Fruit fly (Drosophila melanogaster) whole organism, embryonic: Measurements from ENCODE around the gene Atg12.
A peak's percentile ranks its signal among the peaks of the same experiment; 100 is the strongest.

Experiments
- B-H2 ChIP-seq: fragments of 200-800 bp; sonication (Bioruptor generic); optimal IDR thresholded peaks from 2 replicates; lab custom pipeline; 2018; ENCODE audit warnings: missing biosample characterization, mild to moderate bottlenecking, missing genetic modification characterization
- C15 ChIP-seq: fragments of 200-800 bp; sonication (Bioruptor generic); IDR thresholded peaks from 3 replicates; pipeline ENCODE4 v1.3.6; 2022; ENCODE audit warnings: missing biosample characterization, missing genetic modification characterization
- CG12659 ChIP-seq: fragments of 200-800 bp; sonication (Bioruptor generic); optimal IDR thresholded peaks from 3 replicates; lab custom pipeline; 2017; ENCODE audit warnings: mild to moderate bottlenecking, missing biosample characterization, missing genetic modification reagents, missing genetic modification characterization
- CG14014 ChIP-seq: fragments of 200-800 bp; sonication (Bioruptor generic); IDR thresholded peaks from 2 replicates; pipeline ENCODE4 v1.3.6; 2022; ENCODE audit warnings: missing biosample characterization, missing genetic modification characterization
- CG14441 ChIP-seq: fragments of 200-800 bp; sonication (Bioruptor generic); IDR thresholded peaks from 2 replicates; pipeline ENCODE4 v1.3.6; 2022; ENCODE audit warnings: missing biosample characterization, missing genetic modification characterization
- CG15011 ChIP-seq: fragments of 200-800 bp; sonication (Bioruptor generic); optimal IDR thresholded peaks from 3 replicates; lab custom pipeline; 2018; ENCODE audit warnings: missing biosample characterization, mild to moderate bottlenecking, missing genetic modification characterization
- CG15514 ChIP-seq: fragments of 200-800 bp; sonication (Bioruptor generic); optimal IDR thresholded peaks from 3 replicates; lab custom pipeline; 2017; ENCODE audit warnings: missing biosample characterization, missing genetic modification characterization, mild to moderate bottlenecking, moderate library complexity, missing genetic modification reagents
- CG15696 ChIP-seq: fragments of 200-800 bp; sonication (Bioruptor generic); optimal IDR thresholded peaks from 2 replicates; lab custom pipeline; 2019; ENCODE audit warnings: missing biosample characterization, mild to moderate bottlenecking, missing genetic modification characterization, moderate library complexity
- CG1603 ChIP-seq: fragments of 200-800 bp; sonication (Bioruptor generic); optimal IDR thresholded peaks from 2 replicates; lab custom pipeline; 2019; ENCODE audit warnings: missing biosample characterization, mild to moderate bottlenecking, missing genetic modification characterization, moderate library complexity
- CG18476 ChIP-seq: fragments of 200-800 bp; sonication (Bioruptor generic); optimal IDR thresholded peaks from 2 replicates; lab custom pipeline; 2016; ENCODE audit warnings: missing biosample characterization, mild to moderate bottlenecking, missing genetic modification characterization
- CG32772 ChIP-seq: fragments of 200-800 bp; sonication (Bioruptor generic); IDR thresholded peaks from 2 replicates; pipeline ENCODE4 v1.3.6; 2022; ENCODE audit warnings: missing biosample characterization, missing genetic modification characterization
- CG3281 ChIP-seq: fragments of 200-800 bp; sonication (Bioruptor generic); optimal IDR thresholded peaks from 3 replicates; lab custom pipeline; 2017; ENCODE audit warnings: missing biosample characterization, mild to moderate bottlenecking, missing genetic modification characterization
- CG34422 ChIP-seq: fragments of 200-800 bp; sonication (Bioruptor generic); IDR thresholded peaks from 3 replicates; pipeline ENCODE4 v1.3.6; 2022; ENCODE audit warnings: missing biosample characterization, missing genetic modification characterization
- CG3726 ChIP-seq: fragments of 200-800 bp; sonication (Bioruptor generic); IDR thresholded peaks from 3 replicates; pipeline ENCODE4, ENCODE4 v1.3.6; 2022; ENCODE audit warnings: missing biosample characterization, missing genetic modification characterization
- CG8944 ChIP-seq: fragments of 200-800 bp; sonication (Bioruptor generic); optimal IDR thresholded peaks from 3 replicates; lab custom pipeline; 2016; ENCODE audit warnings: missing biosample characterization, missing genetic modification characterization
- Chrac-16 ChIP-seq: fragments of 200-800 bp; sonication (Bioruptor generic); optimal IDR thresholded peaks from 3 replicates; lab custom pipeline; 2016; ENCODE audit warnings: missing biosample characterization, missing genetic modification characterization
- CoRest ChIP-seq: fragments of 200-800 bp; sonication (Bioruptor generic); optimal IDR thresholded peaks from 3 replicates; lab custom pipeline; 2018; ENCODE audit warnings: missing biosample characterization, mild to moderate bottlenecking, missing genetic modification characterization, moderate library complexity
- D ChIP-seq, 2 experiments: fragments of 200-800 bp in 1 of 2; fragments of >200 bp in 1 of 2; sonication (Bioruptor generic) in 1 of 2; optimal IDR thresholded peaks; 2 replicates in 1 of 2; 3 replicates in 1 of 2; lab custom pipeline; 2017; ENCODE audit warnings: mild to moderate bottlenecking in 1 of 2, missing biosample characterization in 1 of 2, missing genetic modification characterization in 1 of 2, missing genetic modification reagents in 1 of 2
- D19A ChIP-seq: fragments of 200-800 bp; optimal IDR thresholded peaks from 3 replicates; lab custom pipeline; 2019; ENCODE audit warnings: missing biosample characterization, mild to moderate bottlenecking, missing genetic modification characterization, moderate library complexity
- Dad ChIP-seq: fragments of 200-800 bp; sonication (Bioruptor generic); optimal IDR thresholded peaks from 3 replicates; lab custom pipeline; 2016; ENCODE audit warnings: missing biosample characterization, missing genetic modification characterization
- Doc2 ChIP-seq: fragments of 200-800 bp; sonication (Bioruptor generic); IDR thresholded peaks from 2 replicates; pipeline ENCODE4 v1.3.6; 2022; ENCODE audit warnings: missing biosample characterization, missing genetic modification characterization
- Eip74EF ChIP-seq, 2 experiments: fragments of 200-800 bp in 1 of 2; fragments of >200 bp in 1 of 2; sonication (Bioruptor generic) in 1 of 2; optimal IDR thresholded peaks; 2 replicates each; lab custom pipeline; 2017 to 2019; ENCODE audit warnings: missing biosample characterization in 2 of 2, missing genetic modification characterization in 2 of 2, mild to moderate bottlenecking in 1 of 2, moderate library complexity in 1 of 2
- Fer1 ChIP-seq: fragments of 200-800 bp; sonication (Bioruptor generic); optimal IDR thresholded peaks from 2 replicates; lab custom pipeline; 2017; ENCODE audit warnings: missing biosample characterization, mild to moderate bottlenecking, missing genetic modification characterization
- HHEX ChIP-seq: fragments of 200-800 bp; sonication (Bioruptor generic); optimal IDR thresholded peaks from 3 replicates; lab custom pipeline; 2017; ENCODE audit warnings: missing biosample characterization, mild to moderate bottlenecking, missing genetic modification characterization, missing genetic modification reagents
- Hand ChIP-seq: fragments of 200-800 bp; sonication (Bioruptor generic); optimal IDR thresholded peaks from 2 replicates; lab custom pipeline; 2017; ENCODE audit warnings: mild to moderate bottlenecking, missing biosample characterization, missing genetic modification reagents, missing genetic modification characterization
- Meics ChIP-seq: fragments of 200-800 bp; sonication (Bioruptor generic); optimal IDR thresholded peaks from 2 replicates; lab custom pipeline; 2017; ENCODE audit warnings: missing biosample characterization, mild to moderate bottlenecking, missing genetic modification characterization
- Myb ChIP-seq: fragments of 200-800 bp; sonication (Bioruptor generic); optimal IDR thresholded peaks from 2 replicates; lab custom pipeline; 2016; ENCODE audit warnings: missing biosample characterization, missing genetic modification characterization
- Rfx ChIP-seq: fragments of 200-800 bp; sonication (Bioruptor generic); IDR thresholded peaks from 2 replicates; pipeline ENCODE4 v1.3.6; 2022; ENCODE audit warnings: missing biosample characterization, missing genetic modification characterization
- Ssrp ChIP-seq: fragments of 200-800 bp; sonication (Bioruptor generic); optimal IDR thresholded peaks from 2 replicates; lab custom pipeline; 2018; ENCODE audit warnings: missing biosample characterization, mild to moderate bottlenecking, missing genetic modification characterization, moderate library complexity
- al ChIP-seq: fragments of 200-800 bp; sonication (Bioruptor generic); IDR thresholded peaks from 2 replicates; pipeline ENCODE4 v1.3.6; 2022; ENCODE audit warnings: missing biosample characterization, missing genetic modification characterization
- ap ChIP-seq: fragments of 200-800 bp; sonication (Bioruptor generic); IDR thresholded peaks from 2 replicates; pipeline ENCODE4 v1.3.6; 2022; ENCODE audit warnings: missing biosample characterization, missing genetic modification characterization
- ato ChIP-seq: fragments of 200-800 bp; sonication (Bioruptor generic); IDR thresholded peaks from 2 replicates; pipeline ENCODE4 v1.3.6; 2022; ENCODE audit warnings: missing biosample characterization, missing genetic modification characterization; ENCODE audit not compliant: partially characterized antibody
- chn ChIP-seq: fragments of 200-800 bp; sonication (Bioruptor generic); optimal IDR thresholded peaks from 2 replicates; lab custom pipeline; 2016; ENCODE audit warnings: missing biosample characterization, missing genetic modification characterization
- crc ChIP-seq: fragments of 200-800 bp; sonication (Bioruptor generic); optimal IDR thresholded peaks from 2 replicates; lab custom pipeline; 2016; ENCODE audit warnings: missing biosample characterization, missing genetic modification characterization
- emc ChIP-seq: fragments of 200-800 bp; sonication (Bioruptor generic); optimal IDR thresholded peaks from 2 replicates; lab custom pipeline; 2016; ENCODE audit warnings: missing biosample characterization, missing genetic modification characterization
- hb ChIP-seq: fragments of 200-800 bp; sonication (Bioruptor generic); IDR thresholded peaks from 3 replicates; pipeline ENCODE4 v1.3.6; 2022; ENCODE audit warnings: missing biosample characterization, missing genetic modification characterization; ENCODE audit not compliant: partially characterized antibody
- jumu ChIP-seq: fragments of 200-800 bp; sonication (Bioruptor generic); optimal IDR thresholded peaks from 3 replicates; lab custom pipeline; 2016; ENCODE audit warnings: missing biosample characterization, missing genetic modification characterization
- lmd ChIP-seq: fragments of 200-800 bp; sonication (Bioruptor generic); IDR thresholded peaks from 2 replicates; pipeline ENCODE4 v1.3.6; 2022; ENCODE audit warnings: missing biosample characterization, missing genetic modification characterization
- mam ChIP-seq: fragments of 200-800 bp; sonication (Bioruptor generic); optimal IDR thresholded peaks from 3 replicates; lab custom pipeline; 2016; ENCODE audit warnings: missing biosample characterization, missing genetic modification characterization
- nerfin-2 ChIP-seq: fragments of 200-800 bp; sonication (Bioruptor generic); IDR thresholded peaks from 2 replicates; pipeline ENCODE4 v1.3.6; 2022; ENCODE audit warnings: missing biosample characterization, missing genetic modification characterization; ENCODE audit not compliant: partially characterized antibody
- nmo ChIP-seq: fragments of 200-800 bp; sonication (Bioruptor generic); optimal IDR thresholded peaks from 2 replicates; lab custom pipeline; 2018; ENCODE audit warnings: missing biosample characterization, mild to moderate bottlenecking, missing genetic modification characterization, moderate library complexity
- nom ChIP-seq: fragments of 200-800 bp; sonication (Bioruptor generic); optimal IDR thresholded peaks from 2 replicates; lab custom pipeline; 2017; ENCODE audit warnings: missing biosample characterization, missing genetic modification characterization, mild to moderate bottlenecking, moderate library complexity, missing genetic modification reagents
- phol ChIP-seq: fragments of 200-800 bp; sonication (Bioruptor generic); optimal IDR thresholded peaks from 3 replicates; lab custom pipeline; 2018; ENCODE audit warnings: missing biosample characterization, mild to moderate bottlenecking, missing genetic modification characterization, moderate library complexity
- row ChIP-seq: fragments of 200-800 bp; sonication (Bioruptor generic); IDR thresholded peaks from 3 replicates; pipeline ENCODE4 v1.3.6; 2022; ENCODE audit warnings: missing biosample characterization, missing genetic modification characterization
- salm ChIP-seq: fragments of 200-800 bp; sonication (Bioruptor generic); optimal IDR thresholded peaks from 2 replicates; lab custom pipeline; 2018; ENCODE audit warnings: missing biosample characterization, mild to moderate bottlenecking, missing genetic modification characterization
- schlank ChIP-seq: fragments of 200-800 bp; sonication (Bioruptor generic); optimal IDR thresholded peaks from 2 replicates; lab custom pipeline; 2018; ENCODE audit warnings: missing biosample characterization, mild to moderate bottlenecking, missing genetic modification characterization
- sisA ChIP-seq: fragments of 200-800 bp; sonication (Bioruptor generic); IDR thresholded peaks from 2 replicates; pipeline ENCODE4 v1.3.6; 2022; ENCODE audit warnings: missing biosample characterization, missing genetic modification characterization
- tgo ChIP-seq: fragments of 200-800 bp; sonication (Bioruptor generic); IDR thresholded peaks from 3 replicates; pipeline ENCODE4 v1.3.6; 2022; ENCODE audit warnings: missing biosample characterization, missing genetic modification characterization
- vvl ChIP-seq: fragments of 200-800 bp; sonication (Bioruptor generic); IDR thresholded peaks from 2 replicates; pipeline ENCODE4 v1.3.6; 2022; ENCODE audit warnings: missing biosample characterization, missing genetic modification characterization

Gene Atg12

dm6 chr3L:12139232-12139698, 2.5 kb downstream of the Atg12 start (continued):
- TF ChIP-seq Meics: peak; percentile 52
- TF ChIP-seq Dad: peak; percentile 5
- peak; percentile 68 for TF ChIP-seq CoRest (tag; lab: Kevin White, UChicago)
- TF ChIP-seq vvl (GFP tag; lab: Robert Waterston, UW): peak; percentile 41; the same call in 1 of the 2 replicates
- no peak for TF ChIP-seq D (optimal IDR thresholded peaks at IDR 0.05; lab: Kevin White, UChicago)
- TF ChIP-seq D (GFP tag; optimal IDR thresholded peaks at IDR 0.05; lab: Kevin White, UChicago): peak; percentile 35
- TF ChIP-seq CG8944 (GFP tag; lab: Kevin White, UChicago): peak; percentile 41
- peak in 1 of 2 experiments; percentile 5 for TF ChIP-seq Eip74EF (GFP tag; optimal IDR thresholded peaks at IDR 0.05; lab: Kevin White, UChicago)
- 0 out of 2 replicates have a peak, but pooled peaks have one; percentile 4 for TF ChIP-seq ap (GFP tag; lab: Robert Waterston, UW)
- no peak for TF ChIP-seq CG1603
- TF ChIP-seq D19A (tag; lab: Kevin White, UChicago): peak; percentile 17
- no peak for TF ChIP-seq CG32772 (GFP tag; lab: Robert Waterston, UW)
- peak; percentile 61 for TF ChIP-seq mam (GFP tag; lab: Kevin White, UChicago)
- no peak for TF ChIP-seq hb (GFP tag; lab: Robert Waterston, UW)
- TF ChIP-seq CG15011 (GFP tag; lab: Kevin White, UChicago): no peak
- TF ChIP-seq Rfx: peak; percentile 55
- no peak for TF ChIP-seq emc
- TF ChIP-seq CG12659 (GFP tag; lab: Kevin White, UChicago): peak; percentile 38
- no peak for TF ChIP-seq B-H2
- no peak for TF ChIP-seq nerfin-2 (GFP tag; lab: Robert Waterston, UW)
- TF ChIP-seq Fer1: peak; percentile 57
- TF ChIP-seq CG14014 (GFP tag; lab: Robert Waterston, UW): peak; percentile 45; the same call in 1 of the 2 replicates
- TF ChIP-seq Chrac-16 (GFP tag; lab: Kevin White, UChicago): peak; percentile 27
- peak; percentile 47 for TF ChIP-seq CG3281 (GFP tag; lab: Kevin White, UChicago)
- peak; percentile 31 for TF ChIP-seq jumu (GFP tag; lab: Kevin White, UChicago)
- no peak for TF ChIP-seq ato
- peak; percentile 46 for TF ChIP-seq HHEX (GFP tag; lab: Kevin White, UChicago)
- peak; percentile 56 for TF ChIP-seq crc
- TF ChIP-seq lmd (GFP tag; lab: Robert Waterston, UW): peak; percentile 45; the same call in 1 of the 2 replicates
- peak; percentile 40 for TF ChIP-seq Ssrp (tag; lab: Kevin White, UChicago)
- TF ChIP-seq Hand (GFP tag; lab: Kevin White, UChicago): peak; percentile 29
- peak; percentile 46; the same call in 1 of the 2 replicates for TF ChIP-seq sisA (GFP tag; lab: Robert Waterston, UW)
- TF ChIP-seq CG3726 (GFP tag; lab: Robert Waterston, UW): no peak
- TF ChIP-seq nmo (GFP tag; lab: Kevin White, UChicago): peak; percentile 31
- TF ChIP-seq CG34422: peak; percentile 54; the same call in 2 of the 3 replicates
- TF ChIP-seq CG14441: 0 out of 2 replicates have a peak, but pooled peaks have one; percentile 21
- TF ChIP-seq row (GFP tag; lab: Robert Waterston, UW): peak; percentile 70
- TF ChIP-seq Myb (GFP tag; lab: Kevin White, UChicago): peak; percentile 57
- TF ChIP-seq Doc2 (GFP tag; lab: Robert Waterston, UW): no peak
- peak; percentile 20 for TF ChIP-seq salm (tag; lab: Kevin White, UChicago)
- 0 out of 2 replicates have a peak, but pooled peaks have one; percentile 11 for TF ChIP-seq al (GFP tag; lab: Robert Waterston, UW)
- TF ChIP-seq tgo (GFP tag; lab: Robert Waterston, UW): peak; percentile 50; the same call in 2 of the 3 replicates
- no peak for TF ChIP-seq nom (GFP tag; lab: Kevin White, UChicago)
- peak; percentile 46 for TF ChIP-seq chn (GFP tag; lab: Kevin White, UChicago)
- peak; percentile 15 for TF ChIP-seq CG15696 (tag; lab: Kevin White, UChicago)
- peak; percentile 44 for TF ChIP-seq CG15514 (GFP tag; lab: Kevin White, UChicago)
- peak; percentile 52 for TF ChIP-seq phol (tag; lab: Kevin White, UChicago)
- TF ChIP-seq C15 (GFP tag; lab: Robert Waterston, UW): no peak
- TF ChIP-seq CG18476: no peak
- TF ChIP-seq schlank (tag; lab: Kevin White, UChicago): no peak
